Fruit fly (Drosophila melanogaster) whole organism, embryonic: ENCODE measurements around the gene CG34260.

Experiments used
- Abd-B ChIP-seq: fragments of 200-800 bp; sonication (Bioruptor generic); optimal IDR thresholded peaks from 2 replicates; lab custom pipeline; 2018; ENCODE audit warnings: missing biosample characterization, mild to moderate bottlenecking, missing genetic modification characterization, moderate library complexity
- CG10147 ChIP-seq: fragments of 200-800 bp; sonication (Bioruptor generic); optimal IDR thresholded peaks from 2 replicates; lab custom pipeline; 2019; ENCODE audit warnings: missing biosample characterization, mild to moderate bottlenecking, missing genetic modification characterization, moderate library complexity
- CG10979 ChIP-seq: fragments of 200-800 bp; sonication (Bioruptor generic); optimal IDR thresholded peaks from 2 replicates; lab custom pipeline; 2018; ENCODE audit warnings: missing biosample characterization, mild to moderate bottlenecking, missing genetic modification characterization, moderate library complexity
- CG11093 ChIP-seq: fragments of 200-800 bp; sonication (Bioruptor generic); IDR thresholded peaks from 3 replicates; pipeline ENCODE4 v1.3.6; 2022; ENCODE audit warnings: missing biosample characterization, missing genetic modification characterization
- CG11247 ChIP-seq: fragments of 200-800 bp; sonication (Bioruptor generic); IDR thresholded peaks from 2 replicates; pipeline ENCODE4 v1.3.6; 2022; ENCODE audit warnings: missing biosample characterization, missing genetic modification characterization
- CG11456 ChIP-seq: fragments of 200-800 bp; sonication (Bioruptor generic); IDR thresholded peaks from 3 replicates; pipeline ENCODE4 v1.3.6; 2022; ENCODE audit warnings: missing biosample characterization, missing genetic modification characterization
- CG15073 ChIP-seq: fragments of 200-800 bp; sonication (Bioruptor generic); optimal IDR thresholded peaks from 2 replicates; lab custom pipeline; 2016; ENCODE audit warnings: missing biosample characterization, missing genetic modification characterization
- CG17612 ChIP-seq: fragments of 200-800 bp; sonication (Bioruptor generic); IDR thresholded peaks from 2 replicates; pipeline ENCODE4 v1.3.6; 2022; ENCODE audit warnings: missing biosample characterization, missing genetic modification characterization
- CG18619 ChIP-seq: fragments of 200-800 bp; sonication (Bioruptor generic); optimal IDR thresholded peaks from 3 replicates; lab custom pipeline; 2017; ENCODE audit warnings: missing biosample characterization, mild to moderate bottlenecking, missing genetic modification characterization
- CG2116 ChIP-seq: fragments of 200-800 bp; sonication (Bioruptor generic); optimal IDR thresholded peaks from 3 replicates; lab custom pipeline; 2018; ENCODE audit warnings: missing biosample characterization, mild to moderate bottlenecking, missing genetic modification characterization
- CG2120 ChIP-seq: fragments of 200-800 bp; sonication (Bioruptor generic); optimal IDR thresholded peaks from 3 replicates; lab custom pipeline; 2016; ENCODE audit warnings: missing biosample characterization, missing genetic modification characterization
- CG2199 ChIP-seq: fragments of 200-800 bp; sonication (Bioruptor generic); IDR thresholded peaks from 3 replicates; pipeline ENCODE4 v1.3.6; 2022; ENCODE audit warnings: missing biosample characterization, missing genetic modification characterization
- CG3163 ChIP-seq: fragments of 200-800 bp; sonication (Bioruptor generic); optimal IDR thresholded peaks from 3 replicates; lab custom pipeline; 2016; ENCODE audit warnings: missing biosample characterization, missing genetic modification characterization
- CG34422 ChIP-seq: fragments of 200-800 bp; sonication (Bioruptor generic); IDR thresholded peaks from 3 replicates; pipeline ENCODE4 v1.3.6; 2022; ENCODE audit warnings: missing biosample characterization, missing genetic modification characterization
- CG4404 ChIP-seq: fragments of 200-800 bp; sonication (Bioruptor generic); IDR thresholded peaks from 2 replicates; pipeline ENCODE4 v1.3.6; 2022; ENCODE audit warnings: missing biosample characterization, missing genetic modification characterization
- CG4854 ChIP-seq: fragments of 200-800 bp; sonication (Bioruptor generic); optimal IDR thresholded peaks from 2 replicates; lab custom pipeline; 2016; ENCODE audit warnings: missing biosample characterization, missing genetic modification characterization, inconsistent platforms
- CG6175 ChIP-seq: fragments of 200-800 bp; sonication (Bioruptor generic); IDR thresholded peaks from 3 replicates; pipeline ENCODE4 v1.3.6; 2022; ENCODE audit warnings: missing biosample characterization, missing genetic modification characterization
- CG7357 ChIP-seq: fragments of 200-800 bp; sonication (Bioruptor generic); IDR thresholded peaks from 3 replicates; pipeline ENCODE4 v1.3.6; 2022; ENCODE audit warnings: missing biosample characterization, missing genetic modification characterization
- CG7786 ChIP-seq: fragments of 200-800 bp; sonication (Bioruptor generic); optimal IDR thresholded peaks from 2 replicates; lab custom pipeline; 2016; ENCODE audit warnings: missing biosample characterization, missing genetic modification characterization
- CG8290 ChIP-seq, 3 experiments: fragments of 200-800 bp; sonication (Bioruptor generic); optimal IDR thresholded peaks; 2 replicates each; lab custom pipeline; 2016 to 2019; ENCODE audit warnings: missing biosample characterization in 3 of 3, missing genetic modification characterization in 3 of 3, mild to moderate bottlenecking in 2 of 3, moderate library complexity in 1 of 3
- CG9876 ChIP-seq: fragments of 200-800 bp; sonication (Bioruptor generic); optimal IDR thresholded peaks from 2 replicates; lab custom pipeline; 2016; ENCODE audit warnings: missing biosample characterization, missing genetic modification characterization
- CTCF ChIP-seq: fragments of 200-800 bp; sonication (Bioruptor generic); optimal IDR thresholded peaks from 2 replicates; lab custom pipeline; 2017; ENCODE audit warnings: missing biosample characterization, mild to moderate bottlenecking, missing genetic modification characterization, moderate library complexity
- Camta ChIP-seq: fragments of 200-800 bp; sonication (Bioruptor generic); optimal IDR thresholded peaks from 2 replicates; lab custom pipeline; 2016; ENCODE audit warnings: missing biosample characterization, missing genetic modification characterization
- Dfd ChIP-seq, 2 experiments: fragments of >200 bp; optimal IDR thresholded peaks; 2 replicates each; lab custom pipeline; 2017; ENCODE audit warnings: missing biosample characterization in 2 of 2, missing genetic modification characterization in 2 of 2
- H2.0 ChIP-seq: fragments of 200-800 bp; sonication (Bioruptor generic); IDR thresholded peaks from 2 replicates; pipeline ENCODE4 v1.3.6; 2022; ENCODE audit warnings: missing biosample characterization, missing genetic modification characterization
- Hr51 ChIP-seq, 2 experiments: fragments of 200-800 bp; sonication (Bioruptor generic); optimal IDR thresholded peaks; 2 replicates in 1 of 2; 3 replicates in 1 of 2; lab custom pipeline; 2016 to 2018; ENCODE audit warnings: missing biosample characterization in 2 of 2, missing genetic modification characterization in 2 of 2, mild to moderate bottlenecking in 1 of 2, moderate library complexity in 1 of 2
- Hr78 ChIP-seq, 2 experiments: fragments of 200-800 bp in 1 of 2; fragments of >200 bp in 1 of 2; sonication (Bioruptor generic) in 1 of 2; optimal IDR thresholded peaks; 2 replicates each; lab custom pipeline; 2017 to 2019; ENCODE audit warnings: missing biosample characterization in 2 of 2, missing genetic modification characterization in 2 of 2, mild to moderate bottlenecking in 1 of 2, moderate library complexity in 1 of 2
- Myb ChIP-seq: fragments of 200-800 bp; sonication (Bioruptor generic); optimal IDR thresholded peaks from 2 replicates; lab custom pipeline; 2016; ENCODE audit warnings: missing biosample characterization, missing genetic modification characterization
- NFAT ChIP-seq: fragments of 200-800 bp; sonication (Bioruptor generic); IDR thresholded peaks from 2 replicates; pipeline ENCODE4 v1.3.6; 2022; ENCODE audit warnings: missing biosample characterization, missing genetic modification characterization
- NK7.1 ChIP-seq: fragments of 200-800 bp; sonication (Bioruptor generic); optimal IDR thresholded peaks from 3 replicates; lab custom pipeline; 2016; ENCODE audit warnings: missing biosample characterization, missing genetic modification characterization
- Usf ChIP-seq: fragments of 200-800 bp; sonication (Bioruptor generic); optimal IDR thresholded peaks from 2 replicates; lab custom pipeline; 2017; ENCODE audit warnings: missing genotype, missing biosample characterization, missing genetic modification characterization
- bsh ChIP-seq, 2 experiments: fragments of 200-800 bp; sonication (Bioruptor generic); optimal IDR thresholded peaks; 2 replicates each; lab custom pipeline; 2017 to 2018; ENCODE audit warnings: mild to moderate bottlenecking in 2 of 2, missing biosample characterization in 2 of 2, missing genetic modification characterization in 2 of 2, moderate library complexity in 1 of 2
- chinmo ChIP-seq: fragments of 200-800 bp; sonication (Bioruptor generic); IDR thresholded peaks from 4 replicates; pipeline ENCODE4 v1.3.6; 2022; ENCODE audit warnings: missing biosample characterization, missing genetic modification characterization; ENCODE audit not compliant: partially characterized antibody
- crp ChIP-seq, 2 experiments: fragments of 200-800 bp; sonication (Bioruptor generic); optimal IDR thresholded peaks; 2 replicates in 1 of 2; 3 replicates in 1 of 2; lab custom pipeline; 2017; ENCODE audit warnings: missing biosample characterization in 2 of 2, missing genetic modification characterization in 2 of 2, mild to moderate bottlenecking in 1 of 2, moderate library complexity in 1 of 2
- esg ChIP-seq: fragments of 200-800 bp; sonication (Bioruptor generic); conservative IDR thresholded peaks from 2 replicates; pipeline ENCODE4 v1.3.6; 2022; ENCODE audit warnings: missing biosample characterization, missing genetic modification characterization
- gt ChIP-seq: fragments of 200-800 bp; sonication (Bioruptor generic); IDR thresholded peaks from 2 replicates; pipeline ENCODE4 v1.3.6; 2022; ENCODE audit warnings: missing biosample characterization, missing genetic modification characterization
- hth ChIP-seq: fragments of >200 bp; optimal IDR thresholded peaks from 2 replicates; lab custom pipeline; 2017; ENCODE audit warnings: inconsistent platforms
- otp ChIP-seq: fragments of 200-800 bp; sonication (Bioruptor generic); IDR thresholded peaks from 3 replicates; pipeline ENCODE4, ENCODE4 v1.3.6; 2022; ENCODE audit warnings: missing biosample characterization, missing genetic modification characterization
- phol ChIP-seq: fragments of 200-800 bp; sonication (Bioruptor generic); optimal IDR thresholded peaks from 3 replicates; lab custom pipeline; 2018; ENCODE audit warnings: missing biosample characterization, mild to moderate bottlenecking, missing genetic modification characterization, moderate library complexity
- pita ChIP-seq: fragments of 200-800 bp; sonication (Bioruptor generic); optimal IDR thresholded peaks from 2 replicates; lab custom pipeline; 2017; ENCODE audit warnings: missing biosample characterization, mild to moderate bottlenecking, missing genetic modification characterization
- pzg ChIP-seq: fragments of 200-800 bp; sonication (Bioruptor generic); optimal IDR thresholded peaks from 3 replicates; lab custom pipeline; 2018; ENCODE audit warnings: missing biosample characterization, mild to moderate bottlenecking, missing genetic modification characterization, moderate library complexity
- ranshi ChIP-seq: fragments of 200-800 bp; sonication (Bioruptor generic); IDR thresholded peaks from 2 replicates; pipeline ENCODE4 v1.3.6; 2022; ENCODE audit warnings: missing biosample characterization, missing genetic modification characterization
- rib ChIP-seq: fragments of 200-800 bp; sonication (Bioruptor generic); IDR thresholded peaks from 2 replicates; pipeline ENCODE4 v1.3.6; 2022; ENCODE audit warnings: missing biosample characterization, missing genetic modification characterization
- slou ChIP-seq: fragments of 200-800 bp; sonication (Bioruptor generic); optimal IDR thresholded peaks from 3 replicates; lab custom pipeline; 2016; ENCODE audit warnings: missing biosample characterization, missing genetic modification characterization
- sna ChIP-seq: fragments of 200-800 bp; sonication (Bioruptor generic); IDR thresholded peaks from 2 replicates; pipeline ENCODE4 v1.3.6; 2022; ENCODE audit warnings: missing biosample characterization, missing genetic modification characterization; ENCODE audit not compliant: partially characterized antibody
- vvl ChIP-seq: fragments of 200-800 bp; sonication (Bioruptor generic); IDR thresholded peaks from 2 replicates; pipeline ENCODE4 v1.3.6; 2022; ENCODE audit warnings: missing biosample characterization, missing genetic modification characterization
- wek ChIP-seq: fragments of 200-800 bp; sonication (Bioruptor generic); optimal IDR thresholded peaks from 3 replicates; lab custom pipeline; 2018; ENCODE audit warnings: missing biosample characterization, mild to moderate bottlenecking, missing genetic modification characterization, moderate library complexity
- z ChIP-seq: fragments of 200-800 bp; sonication (Bioruptor generic); IDR thresholded peaks from 3 replicates; pipeline ENCODE4 v1.3.6; 2022; ENCODE audit warnings: missing biosample characterization, missing genetic modification characterization

The CG34260 gene

DNA sequence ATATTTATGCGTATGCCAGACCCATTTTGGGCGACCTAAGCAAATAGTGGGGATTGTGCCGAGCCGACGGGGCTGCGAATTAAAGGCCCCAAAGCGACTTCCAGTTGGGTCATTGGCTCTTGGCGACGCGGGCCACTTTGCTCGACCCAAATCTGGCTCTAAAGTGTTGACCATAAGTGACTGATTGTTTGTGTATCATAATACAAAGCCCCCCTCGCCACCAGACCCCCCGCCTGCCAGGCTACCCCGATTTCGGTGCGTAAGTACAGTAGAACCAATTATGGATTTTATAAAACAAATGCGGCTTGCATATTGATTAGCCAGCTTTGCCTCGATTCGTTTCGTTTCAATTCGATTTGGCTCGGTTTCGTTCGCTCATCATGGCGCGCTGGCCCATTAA, 42.2 kb upstream of the CG34260 start (continued):
- TF ChIP-seq phol (tag; lab: Kevin White, UChicago) (no peak), Abd-B (GFP tag; lab: Kevin White, UChicago) (no peak), CG2120 (GFP tag; lab: Kevin White, UChicago) (no peak), NFAT (GFP tag; lab: Robert Waterston, UW) (no peak), wek (no peak)

DNA sequence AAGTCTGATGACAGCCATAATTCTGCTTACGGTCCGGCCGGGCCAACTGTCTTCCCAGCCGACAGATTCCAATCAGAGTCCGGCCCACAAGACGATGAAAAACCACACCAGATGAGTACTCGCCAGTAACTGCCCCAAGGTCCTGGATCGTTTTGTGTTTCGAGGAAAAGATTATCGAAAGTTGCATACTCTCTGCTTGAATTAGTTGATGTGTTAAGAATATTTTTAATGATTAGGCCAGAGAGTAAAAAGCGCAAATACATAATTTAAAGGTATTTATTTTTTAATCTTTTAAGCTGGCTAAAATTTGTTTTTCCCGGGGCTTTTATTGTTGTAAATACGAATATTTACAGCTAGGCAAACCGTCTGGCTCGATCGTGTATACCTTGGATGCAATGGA, 41.5 kb upstream of the CG34260 start:
- TF ChIP-seq CG11093 (no peak), CTCF (GFP tag; lab: Kevin White, UChicago) (no peak), CG11247 (GFP tag; lab: Robert Waterston, UW) (no peak), pzg (GFP tag; lab: Kevin White, UChicago) (no peak), ranshi (GFP tag; lab: Robert Waterston, UW) (no peak), Camta (GFP tag; lab: Kevin White, UChicago) (no peak), CG10979 (tag; lab: Kevin White, UChicago) (no peak), sna (GFP tag; lab: Robert Waterston, UW) (no peak), Dfd (GFP tag; optimal IDR thresholded peaks at IDR 0.05; lab: Kevin White, UChicago) (no peak), CG8290 (GFP tag; optimal IDR thresholded peaks at IDR 0.05; lab: Kevin White, UChicago) (no peak), CG8290 (tag; optimal IDR thresholded peaks at IDR 0.05; lab: Kevin White, UChicago) (no peak), Hr51 (GFP tag; optimal IDR thresholded peaks at IDR 0.05; lab: Kevin White, UChicago) (no peak), crp (GFP tag; optimal IDR thresholded peaks at IDR 0.05; lab: Kevin White, UChicago) (no peak), CG18619 (no peak), H2.0 (GFP tag; lab: Robert Waterston, UW) (no peak), CG3163 (GFP tag; lab: Kevin White, UChicago) (no peak), slou (GFP tag; lab: Kevin White, UChicago) (no peak)
- TF ChIP-seq, all 482 proteins: peak for 0

DNA sequence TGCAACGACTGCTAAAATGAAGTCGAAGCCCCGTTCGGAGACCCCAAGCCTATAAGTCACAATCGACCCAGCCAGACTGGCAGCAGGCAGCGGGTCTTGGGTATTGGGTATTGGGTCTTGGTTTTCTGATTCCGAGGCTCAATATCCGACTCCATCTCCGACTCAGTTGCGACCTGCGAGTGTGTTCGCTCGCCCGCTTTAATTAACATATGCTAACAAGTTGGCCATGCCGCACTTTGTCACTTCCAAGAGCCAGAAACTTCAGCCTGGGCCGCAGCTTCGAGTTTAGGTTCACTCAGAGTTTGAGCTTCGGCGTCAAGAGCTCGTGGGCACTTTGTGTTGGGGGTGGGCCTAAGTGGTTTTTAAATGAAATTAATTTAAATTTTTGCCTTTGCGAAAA, 40.0 kb upstream of the CG34260 start:
- TF ChIP-seq CG4854: no peak
- peak; percentile 82 for TF ChIP-seq z
- TF ChIP-seq CG11456 (GFP tag; lab: Robert Waterston, UW): no peak
- TF ChIP-seq otp (GFP tag; lab: Robert Waterston, UW): 0 out of 3 replicates have a peak, but pooled peaks have one; percentile 10
- no peak for TF ChIP-seq CG7786
- no peak for TF ChIP-seq bsh (GFP tag; optimal IDR thresholded peaks at IDR 0.05; lab: Kevin White, UChicago)
- TF ChIP-seq chinmo (GFP tag; lab: Robert Waterston, UW): peak; percentile 46; the same call in 1 of the 4 replicates
- TF ChIP-seq Hr78 (GFP tag; optimal IDR thresholded peaks at IDR 0.05; lab: Kevin White, UChicago): peak in 1 of 2 experiments; percentile 17
- no peak for TF ChIP-seq rib (GFP tag; lab: Robert Waterston, UW)
- TF ChIP-seq CG6175: peak; percentile 60; the same call in 1 of the 3 replicates
- TF ChIP-seq hth (lab: Kevin White, UChicago): no peak
- TF ChIP-seq gt (GFP tag; lab: Robert Waterston, UW): no peak
- TF ChIP-seq CG2116 (GFP tag; lab: Kevin White, UChicago): no peak
- no peak for TF ChIP-seq esg
- no peak for TF ChIP-seq CG2199
- no peak for TF ChIP-seq CG17612 (GFP tag; lab: Robert Waterston, UW)
- no peak for TF ChIP-seq CG18619
- TF ChIP-seq CG4404 (GFP tag; lab: Robert Waterston, UW): no peak
- peak; percentile 63 for TF ChIP-seq vvl (GFP tag; lab: Robert Waterston, UW)
- no peak for TF ChIP-seq CG7357
- no peak for TF ChIP-seq Myb
- no peak for TF ChIP-seq CG34422 (GFP tag; lab: Robert Waterston, UW)
- no peak for TF ChIP-seq CG3163 (GFP tag; lab: Kevin White, UChicago)
- TF ChIP-seq wek: no peak
- TF ChIP-seq CG9876 (GFP tag; lab: Kevin White, UChicago): no peak
- TF ChIP-seq NK7.1 (GFP tag; lab: Kevin White, UChicago): no peak
- no peak for TF ChIP-seq Usf (GFP tag; lab: Kevin White, UChicago)
- no peak for TF ChIP-seq CG15073 (GFP tag; lab: Kevin White, UChicago)
- no peak for TF ChIP-seq pita (GFP tag; lab: Kevin White, UChicago)
- no peak for TF ChIP-seq CG11093
- no peak for TF ChIP-seq CG10147 (GFP tag; lab: Kevin White, UChicago)
